Worm (Caenorhabditis elegans) whole organism, dauer: ENCODE measurements around the gene cpin-1.

Experiments used
- unc-62 ChIP-seq: sonication (generic microtip); optimal IDR thresholded peaks from 2 replicates; lab custom pipeline; 2017; ENCODE audit warnings: missing biosample characterization, missing genetic modification reagents, missing genetic modification characterization

cpin-1 gene

ce11 chrIV:9450375-9450774, at the start of gene cpin-1:
TSS of gene cpin-1 (plus strand) at chrIV:9450675.
- no peak for TF ChIP-seq unc-62 (GFP tag; lab: Kevin White, UChicago)

- TF ChIP-seq unc-62 (GFP tag; lab: Kevin White, UChicago) = no peak
These were observed 48.8 kb upstream of the cpin-1 start, which contains the start of gene F56D5.6 for ce11 chrIV:9401715-9402114. TSS of gene F56D5.6 (plus strand) at chrIV:9401922.

ce11 chrIV:9403761-9404420, 46.6 kb upstream of the cpin-1 start:
- TF ChIP-seq unc-62 (GFP tag; lab: Kevin White, UChicago) = no peak

ce11 chrIV:9408004-9408403, 42.5 kb upstream of the cpin-1 start, which contains the start of gene F56D5.5:
TSS of gene F56D5.5 (minus strand) at chrIV:9408104.
- TF ChIP-seq unc-62 (GFP tag; lab: Kevin White, UChicago) = no peak

- no peak for TF ChIP-seq unc-62 (GFP tag; lab: Kevin White, UChicago)
These were observed 28.1 kb upstream of the cpin-1 start, which contains the start of gene F56D5.9 for ce11 chrIV:9422408-9422807. TSS of gene F56D5.9 (minus strand) at chrIV:9422508.

ce11 chrIV:9423095-9423494, 27.4 kb upstream of the cpin-1 start, which contains the start of gene srxa-2:
TSS of gene srxa-2 (plus strand) at chrIV:9423395.
- no peak for TF ChIP-seq unc-62 (GFP tag; lab: Kevin White, UChicago)

- no peak for TF ChIP-seq unc-62 (GFP tag; lab: Kevin White, UChicago)
These were observed 22.5 kb upstream of the cpin-1 start, which contains the start of gene F59B8.1 for ce11 chrIV:9427959-9428358. TSS of gene F59B8.1 (plus strand) at chrIV:9428259.

ce11 chrIV:9432327-9432726, 18.1 kb upstream of the cpin-1 start:
- no peak for TF ChIP-seq unc-62 (GFP tag; lab: Kevin White, UChicago)

ce11 chrIV:9438753-9439152, 11.7 kb upstream of the cpin-1 start:
- TF ChIP-seq unc-62 (GFP tag; lab: Kevin White, UChicago) = no peak

ce11 chrIV:9440880-9441336, 9.6 kb upstream of the cpin-1 start, which contains the start of gene idh-1:
TSS of gene idh-1 (minus strand) at chrIV:9441107.
- TF ChIP-seq unc-62 (GFP tag; lab: Kevin White, UChicago) = no peak

ce11 chrIV:9441391-9441790, 9.1 kb upstream of the cpin-1 start:
- no peak for TF ChIP-seq unc-62 (GFP tag; lab: Kevin White, UChicago)

- no peak for TF ChIP-seq unc-62 (GFP tag; lab: Kevin White, UChicago)
These were observed 8.4 kb upstream of the cpin-1 start for ce11 chrIV:9442106-9442532.

- no peak for TF ChIP-seq unc-62 (GFP tag; lab: Kevin White, UChicago)
These were observed 6.5 kb upstream of the cpin-1 start, which contains the start of gene F38E11.9 for ce11 chrIV:9443940-9444339. TSS of gene F38E11.9 (minus strand) at chrIV:9444040.

ce11 chrIV:9444417-9445026, 6.0 kb upstream of the cpin-1 start:
- TF ChIP-seq unc-62 (GFP tag; lab: Kevin White, UChicago) = no peak

ce11 chrIV:9445407-9445806, 5.1 kb upstream of the cpin-1 start, which contains the start of gene hsp-12.3:
TSS of gene hsp-12.3 (minus strand) at chrIV:9445507.
- no peak for TF ChIP-seq unc-62 (GFP tag; lab: Kevin White, UChicago)

ce11 chrIV:9447209-9447608, 3.3 kb upstream of the cpin-1 start, which contains the start of gene hsp-12.6:
TSS of gene hsp-12.6 (minus strand) at chrIV:9447228.
- no peak for TF ChIP-seq unc-62 (GFP tag; lab: Kevin White, UChicago)
